Fruit fly (Drosophila melanogaster) whole organism, embryonic: ENCODE results near the gene CG13088.
A peak's percentile ranks its signal among the peaks of the same experiment; 100 is the strongest.

ENCODE experiments used
- Atf-2 ChIP-seq: fragments of 200-800 bp; sonication (Bioruptor generic); optimal IDR thresholded peaks from 2 replicates; lab custom pipeline; 2016; ENCODE audit warnings: missing biosample characterization, missing genetic modification characterization
- Bgb ChIP-seq: fragments of 200-800 bp; sonication (Bioruptor generic); IDR thresholded peaks from 2 replicates; pipeline ENCODE4 v1.3.6; 2022; ENCODE audit warnings: missing biosample characterization, missing genetic modification characterization; ENCODE audit not compliant: partially characterized antibody
- CG11723 ChIP-seq: fragments of 200-800 bp; sonication (Bioruptor generic); optimal IDR thresholded peaks from 2 replicates; lab custom pipeline; 2017; ENCODE audit warnings: missing biosample characterization, mild to moderate bottlenecking, missing genetic modification characterization
- CG12236 ChIP-seq: fragments of 200-800 bp; sonication (Bioruptor generic); optimal IDR thresholded peaks from 2 replicates; lab custom pipeline; 2016; ENCODE audit warnings: missing biosample characterization, missing genetic modification characterization
- CG12769 ChIP-seq: fragments of 200-800 bp; sonication (Bioruptor generic); optimal IDR thresholded peaks from 2 replicates; lab custom pipeline; 2019; ENCODE audit warnings: missing biosample characterization, mild to moderate bottlenecking, missing genetic modification characterization, moderate library complexity
- CG13424 ChIP-seq: fragments of 200-800 bp; sonication (Bioruptor generic); optimal IDR thresholded peaks from 2 replicates; lab custom pipeline; 2019; ENCODE audit warnings: missing biosample characterization, mild to moderate bottlenecking, missing genetic modification characterization, moderate library complexity
- CG14014 ChIP-seq: fragments of 200-800 bp; sonication (Bioruptor generic); IDR thresholded peaks from 2 replicates; pipeline ENCODE4 v1.3.6; 2022; ENCODE audit warnings: missing biosample characterization, missing genetic modification characterization
- CG14050 ChIP-seq: fragments of 200-800 bp; sonication (Bioruptor generic); IDR thresholded peaks from 3 replicates; pipeline ENCODE4 v1.3.6; 2022; ENCODE audit warnings: missing biosample characterization, missing genetic modification characterization
- CG1647 ChIP-seq: fragments of 200-800 bp; sonication (Bioruptor generic); optimal IDR thresholded peaks from 3 replicates; lab custom pipeline; 2016; ENCODE audit warnings: missing biosample characterization, missing genetic modification characterization
- CG17568 ChIP-seq: fragments of 200-800 bp; sonication (Bioruptor generic); optimal IDR thresholded peaks from 2 replicates; lab custom pipeline; 2018; ENCODE audit warnings: missing biosample characterization, mild to moderate bottlenecking, missing genetic modification characterization, moderate library complexity
- CG17612 ChIP-seq: fragments of 200-800 bp; sonication (Bioruptor generic); IDR thresholded peaks from 2 replicates; pipeline ENCODE4 v1.3.6; 2022; ENCODE audit warnings: missing biosample characterization, missing genetic modification characterization
- CG17829 ChIP-seq: fragments of 200-800 bp; optimal IDR thresholded peaks from 2 replicates; lab custom pipeline; 2019; ENCODE audit warnings: missing biosample characterization, mild to moderate bottlenecking, missing genetic modification characterization, moderate library complexity
- CG17912 ChIP-seq: fragments of 200-800 bp; sonication (Bioruptor generic); optimal IDR thresholded peaks from 2 replicates; lab custom pipeline; 2018; ENCODE audit warnings: missing biosample characterization, mild to moderate bottlenecking, missing genetic modification characterization
- CG1792 ChIP-seq: fragments of 200-800 bp; sonication (Bioruptor generic); optimal IDR thresholded peaks from 2 replicates; lab custom pipeline; 2016; ENCODE audit warnings: missing biosample characterization, missing genetic modification characterization
- CG18011 ChIP-seq: fragments of 200-800 bp; sonication (Bioruptor generic); optimal IDR thresholded peaks from 2 replicates; lab custom pipeline; 2017; ENCODE audit warnings: missing biosample characterization, missing genetic modification characterization, mild to moderate bottlenecking, moderate library complexity, missing genotype
- CG1832 ChIP-seq: fragments of 200-800 bp; sonication (Bioruptor generic); optimal IDR thresholded peaks from 2 replicates; lab custom pipeline; 2017; ENCODE audit warnings: missing biosample characterization, mild to moderate bottlenecking, missing genetic modification characterization, inconsistent platforms
- CG18619 ChIP-seq: fragments of 200-800 bp; sonication (Bioruptor generic); optimal IDR thresholded peaks from 3 replicates; lab custom pipeline; 2017; ENCODE audit warnings: missing biosample characterization, mild to moderate bottlenecking, missing genetic modification characterization
- CG2116 ChIP-seq: fragments of 200-800 bp; sonication (Bioruptor generic); optimal IDR thresholded peaks from 3 replicates; lab custom pipeline; 2018; ENCODE audit warnings: missing biosample characterization, mild to moderate bottlenecking, missing genetic modification characterization
- CG2889 ChIP-seq: fragments of 200-800 bp; sonication (Bioruptor generic); IDR thresholded peaks from 3 replicates; pipeline ENCODE4 v1.3.6; 2022; ENCODE audit warnings: missing biosample characterization, missing genetic modification characterization
- CG33557 ChIP-seq: fragments of 200-800 bp; sonication (Bioruptor generic); optimal IDR thresholded peaks from 2 replicates; lab custom pipeline; 2019; ENCODE audit warnings: missing biosample characterization, mild to moderate bottlenecking, missing genetic modification characterization, moderate library complexity
- CG34422 ChIP-seq: fragments of 200-800 bp; sonication (Bioruptor generic); IDR thresholded peaks from 3 replicates; pipeline ENCODE4 v1.3.6; 2022; ENCODE audit warnings: missing biosample characterization, missing genetic modification characterization
- CG4617 ChIP-seq: fragments of 200-800 bp; sonication (Bioruptor generic); optimal IDR thresholded peaks from 3 replicates; lab custom pipeline; 2016; ENCODE audit warnings: missing biosample characterization, missing genetic modification characterization, borderline replicate concordance
- CG4730 ChIP-seq: fragments of 200-800 bp; sonication (Bioruptor generic); IDR thresholded peaks from 2 replicates; pipeline ENCODE4 v1.3.6; 2022; ENCODE audit warnings: missing biosample characterization, missing genetic modification characterization
- CG8359 ChIP-seq: fragments of 200-800 bp; sonication (Bioruptor generic); optimal IDR thresholded peaks from 2 replicates; lab custom pipeline; 2017; ENCODE audit warnings: missing biosample characterization, mild to moderate bottlenecking, missing genetic modification characterization, borderline replicate concordance
- CG8924 ChIP-seq: fragments of 200-800 bp; optimal IDR thresholded peaks from 3 replicates; lab custom pipeline; 2019; ENCODE audit warnings: missing biosample characterization, mild to moderate bottlenecking, missing genetic modification characterization, moderate library complexity
- CrebB ChIP-seq: fragments of 200-800 bp; sonication (Bioruptor generic); optimal IDR thresholded peaks from 3 replicates; lab custom pipeline; 2018; ENCODE audit warnings: missing biosample characterization, mild to moderate bottlenecking, missing genetic modification characterization
- Dfd ChIP-seq, 2 experiments: fragments of >200 bp; optimal IDR thresholded peaks; 2 replicates each; lab custom pipeline; 2017; ENCODE audit warnings: missing biosample characterization in 2 of 2, missing genetic modification characterization in 2 of 2
- Doc3 ChIP-seq: fragments of 200-800 bp; sonication (Bioruptor generic); IDR thresholded peaks from 3 replicates; pipeline ENCODE4 v1.3.6; 2022; ENCODE audit warnings: missing biosample characterization, missing genetic modification characterization; ENCODE audit not compliant: partially characterized antibody
- Drgx ChIP-seq: fragments of 200-800 bp; sonication (Bioruptor generic); IDR thresholded peaks from 2 replicates; pipeline ENCODE4 v1.3.6; 2022; ENCODE audit warnings: missing biosample characterization, missing genetic modification characterization
- Hr51 ChIP-seq, 2 experiments: fragments of 200-800 bp; sonication (Bioruptor generic); optimal IDR thresholded peaks; 2 replicates in 1 of 2; 3 replicates in 1 of 2; lab custom pipeline; 2016 to 2018; ENCODE audit warnings: missing biosample characterization in 2 of 2, missing genetic modification characterization in 2 of 2, mild to moderate bottlenecking in 1 of 2, moderate library complexity in 1 of 2
- MBD-R2 ChIP-seq: fragments of 200-800 bp; sonication (Bioruptor generic); IDR thresholded peaks from 2 replicates; pipeline ENCODE4 v1.3.6; 2022; ENCODE audit warnings: missing biosample characterization, missing genetic modification characterization
- TFAM ChIP-seq: fragments of 200-800 bp; sonication (Bioruptor generic); optimal IDR thresholded peaks from 2 replicates; lab custom pipeline; 2017; ENCODE audit warnings: missing biosample characterization, missing genetic modification characterization, inconsistent platforms
- Tbp ChIP-seq: fragments of >200 bp; optimal IDR thresholded peaks from 2 replicates; lab custom pipeline; 2018; ENCODE audit warnings: missing biosample characterization, missing genetic modification characterization
- Vsx1 ChIP-seq: fragments of 200-800 bp; sonication (Bioruptor generic); optimal IDR thresholded peaks from 2 replicates; lab custom pipeline; 2017; ENCODE audit warnings: missing biosample characterization, mild to moderate bottlenecking, missing genetic modification characterization, missing genetic modification reagents
- Xbp1 ChIP-seq: fragments of 200-800 bp; sonication (Bioruptor generic); optimal IDR thresholded peaks from 3 replicates; lab custom pipeline; 2016; ENCODE audit warnings: missing biosample characterization, mild to moderate bottlenecking, missing genetic modification characterization
- bbx ChIP-seq: fragments of 200-800 bp; sonication (Bioruptor generic); IDR thresholded peaks from 2 replicates; pipeline ENCODE4 v1.3.6; 2022; ENCODE audit warnings: missing biosample characterization, missing genetic modification characterization; ENCODE audit not compliant: partially characterized antibody
- da ChIP-seq: fragments of 200-800 bp; sonication (Bioruptor generic); optimal IDR thresholded peaks from 2 replicates; lab custom pipeline; 2016; ENCODE audit warnings: missing biosample characterization, missing genetic modification characterization
- en ChIP-seq: fragments of 200-800 bp; sonication (Bioruptor generic); optimal IDR thresholded peaks from 2 replicates; lab custom pipeline; 2016; ENCODE audit warnings: missing biosample characterization, missing genetic modification characterization
- eve ChIP-seq, 2 experiments: fragments of >200 bp; optimal IDR thresholded peaks; 2 replicates each; lab custom pipeline; 2017; ENCODE audit warnings: missing biosample characterization in 2 of 2, missing genetic modification characterization in 2 of 2
- grn ChIP-seq: fragments of 200-800 bp; sonication (Bioruptor generic); optimal IDR thresholded peaks from 3 replicates; lab custom pipeline; 2017; ENCODE audit warnings: missing biosample characterization, missing genetic modification characterization
- ind ChIP-seq: fragments of 200-800 bp; sonication (Bioruptor generic); optimal IDR thresholded peaks from 3 replicates; lab custom pipeline; 2016; ENCODE audit warnings: missing biosample characterization, missing genetic modification characterization
- jing ChIP-seq: fragments of 200-800 bp; sonication (Bioruptor generic); optimal IDR thresholded peaks from 2 replicates; lab custom pipeline; 2018; ENCODE audit warnings: missing biosample characterization, mild to moderate bottlenecking, missing genetic modification characterization
- kah ChIP-seq: fragments of 200-800 bp; sonication (Bioruptor generic); optimal IDR thresholded peaks from 2 replicates; lab custom pipeline; 2018; ENCODE audit warnings: missing biosample characterization, mild to moderate bottlenecking, missing genetic modification characterization
- kay ChIP-seq: fragments of 200-800 bp; sonication (Bioruptor generic); optimal IDR thresholded peaks from 2 replicates; lab custom pipeline; 2016; ENCODE audit warnings: missing biosample characterization, missing genetic modification characterization
- maf-S ChIP-seq: fragments of 200-800 bp; sonication (Bioruptor generic); optimal IDR thresholded peaks from 2 replicates; lab custom pipeline; 2016; ENCODE audit warnings: missing biosample characterization, missing genetic modification characterization
- nau ChIP-seq: fragments of 200-800 bp; sonication (Bioruptor generic); optimal IDR thresholded peaks from 3 replicates; lab custom pipeline; 2017; ENCODE audit warnings: missing biosample characterization, mild to moderate bottlenecking, missing genetic modification characterization, missing genetic modification reagents
- sob ChIP-seq: fragments of 200-800 bp; sonication (Bioruptor generic); IDR thresholded peaks from 2 replicates; pipeline ENCODE4 v1.3.6; 2022; ENCODE audit warnings: missing biosample characterization, missing genetic modification characterization
- wek ChIP-seq: fragments of 200-800 bp; sonication (Bioruptor generic); optimal IDR thresholded peaks from 3 replicates; lab custom pipeline; 2018; ENCODE audit warnings: missing biosample characterization, mild to moderate bottlenecking, missing genetic modification characterization, moderate library complexity
- zen ChIP-seq: fragments of 200-800 bp; sonication (Bioruptor generic); optimal IDR thresholded peaks from 3 replicates; lab custom pipeline; 2018; ENCODE audit warnings: missing biosample characterization, mild to moderate bottlenecking, missing genetic modification characterization, moderate library complexity
- zf30C ChIP-seq: fragments of 200-800 bp; sonication (Bioruptor generic); optimal IDR thresholded peaks from 3 replicates; lab custom pipeline; 2018; ENCODE audit warnings: missing biosample characterization, mild to moderate bottlenecking, missing genetic modification characterization

Gene CG13088

DNA sequence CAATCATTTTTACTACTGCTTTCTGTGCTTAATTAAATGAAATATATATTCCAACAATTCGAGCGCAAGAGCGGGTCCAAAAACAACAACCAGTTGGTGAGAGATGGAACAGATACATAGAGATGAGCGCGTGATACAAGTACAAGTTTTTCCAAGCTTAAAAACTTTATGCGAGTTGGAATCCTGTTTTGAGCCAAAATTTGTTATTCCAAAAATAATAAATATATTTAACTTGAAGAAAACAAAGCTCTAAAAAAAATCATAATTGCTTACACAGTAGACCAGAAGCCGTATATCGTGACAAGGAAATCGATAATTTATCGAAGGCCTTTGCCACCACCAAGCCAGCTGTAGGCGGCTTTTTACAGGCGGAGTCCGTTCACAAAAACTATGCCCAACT, 26.0 kb downstream of the CG13088 start, which contains the start of the genes CG13097 and PIG-U (continued):
- TF ChIP-seq Doc3 (peak; percentile 98), CG4617 (GFP tag; lab: Kevin White, UChicago) (peak; percentile 91), CG11723 (GFP tag; lab: Kevin White, UChicago) (no peak), wek (GFP tag; lab: Kevin White, UChicago) (no peak), CG1647 (GFP tag; lab: Kevin White, UChicago) (peak; percentile 84), nau (GFP tag; lab: Kevin White, UChicago) (no peak), Bgb (peak; percentile 85), CG2889 (GFP tag; lab: Robert Waterston, UW) (0 out of 3 replicates have a peak, but pooled peaks have one; percentile 45), kay (GFP tag; lab: Kevin White, UChicago) (peak; percentile 69), Tbp (GFP tag; lab: Kevin White, UChicago) (no peak), sob (GFP tag; lab: Robert Waterston, UW) (peak; percentile 94), CG4730 (GFP tag; lab: Robert Waterston, UW) (peak; percentile 58), Hr51 (GFP tag; optimal IDR thresholded peaks at IDR 0.05; lab: Kevin White, UChicago) (peak; percentile 66 to 76), grn (GFP tag; lab: Kevin White, UChicago) (no peak), CG14050 (peak; percentile 72; the same call in 2 of the 3 replicates), CG2116 (peak; percentile 92), CG17568 (GFP tag; lab: Kevin White, UChicago) (no peak), CG18011 (GFP tag; lab: Kevin White, UChicago) (peak; percentile 72), Vsx1 (GFP tag; lab: Kevin White, UChicago) (peak; percentile 69), zf30C (no peak), Dfd (GFP tag; optimal IDR thresholded peaks at IDR 0.05; lab: Kevin White, UChicago) (no peak), bbx (GFP tag; lab: Robert Waterston, UW) (peak; percentile 81), CG8924 (tag; lab: Kevin White, UChicago) (peak; percentile 69), MBD-R2 (GFP tag; lab: Robert Waterston, UW) (peak; percentile 91; the same call in 1 of the 2 replicates), eve (GFP tag; optimal IDR thresholded peaks at IDR 0.05; lab: Kevin White, UChicago) (no peak), CG1792 (GFP tag; lab: Kevin White, UChicago) (peak; percentile 55), Xbp1 (GFP tag; lab: Kevin White, UChicago) (peak; percentile 87), kah (GFP tag; lab: Kevin White, UChicago) (peak; percentile 59), CG34422 (GFP tag; lab: Robert Waterston, UW) (peak; percentile 75), zen (peak; percentile 78), CG33557 (GFP tag; lab: Kevin White, UChicago) (peak; percentile 80), CG12769 (tag; lab: Kevin White, UChicago) (peak; percentile 24), Drgx (GFP tag; lab: Robert Waterston, UW) (peak; percentile 68; the same call in 1 of the 2 replicates), CG17912 (GFP tag; lab: Kevin White, UChicago) (no peak), CG17612 (GFP tag; lab: Robert Waterston, UW) (no peak), CG13424 (tag; lab: Kevin White, UChicago) (peak; percentile 86), en (no peak), CG18619 (GFP tag; lab: Kevin White, UChicago) (peak; percentile 46), maf-S (GFP tag; lab: Kevin White, UChicago) (peak; percentile 71), CG12236 (peak; percentile 21), TFAM (GFP tag; lab: Kevin White, UChicago) (no peak), ind (peak; percentile 87), CrebB (peak; percentile 30), CG14014 (peak; percentile 73), jing (GFP tag; lab: Kevin White, UChicago) (no peak), da (peak; percentile 39), Atf-2 (GFP tag; lab: Kevin White, UChicago) (peak; percentile 68), CG17829 (tag; lab: Kevin White, UChicago) (peak; percentile 90), CG8359 (no peak), CG1832 (no peak)
